Fruit fly (Drosophila melanogaster) whole organism, embryonic: Measurements from ENCODE around the gene pan.

Experiments
- B-H1 ChIP-seq: fragments of 200-800 bp; sonication (Bioruptor generic); IDR thresholded peaks from 3 replicates; pipeline ENCODE4 v1.3.6; 2022; ENCODE audit warnings: missing biosample characterization, missing genetic modification characterization
- Bdp1 ChIP-seq: fragments of 200-800 bp; sonication (Bioruptor generic); optimal IDR thresholded peaks from 3 replicates; lab custom pipeline; 2016; ENCODE audit warnings: missing biosample characterization, missing genetic modification characterization
- CG11247 ChIP-seq: fragments of 200-800 bp; sonication (Bioruptor generic); IDR thresholded peaks from 2 replicates; pipeline ENCODE4 v1.3.6; 2022; ENCODE audit warnings: missing biosample characterization, missing genetic modification characterization
- CG11504 ChIP-seq: fragments of 200-800 bp; sonication (Bioruptor generic); optimal IDR thresholded peaks from 3 replicates; lab custom pipeline; 2019; ENCODE audit warnings: missing biosample characterization, mild to moderate bottlenecking, missing genetic modification characterization, moderate library complexity
- CG13775 ChIP-seq: fragments of 200-800 bp; sonication (Bioruptor generic); optimal IDR thresholded peaks from 3 replicates; lab custom pipeline; 2017; ENCODE audit warnings: missing biosample characterization, mild to moderate bottlenecking, missing genetic modification characterization
- CG14667 ChIP-seq: fragments of 200-800 bp; sonication (Bioruptor generic); IDR thresholded peaks from 2 replicates; pipeline ENCODE4 v1.3.6; 2022; ENCODE audit warnings: missing biosample characterization, missing genetic modification characterization
- CG15514 ChIP-seq: fragments of 200-800 bp; sonication (Bioruptor generic); optimal IDR thresholded peaks from 3 replicates; lab custom pipeline; 2017; ENCODE audit warnings: missing biosample characterization, missing genetic modification characterization, mild to moderate bottlenecking, moderate library complexity, missing genetic modification reagents
- CG1603 ChIP-seq: fragments of 200-800 bp; sonication (Bioruptor generic); optimal IDR thresholded peaks from 2 replicates; lab custom pipeline; 2019; ENCODE audit warnings: missing biosample characterization, mild to moderate bottlenecking, missing genetic modification characterization, moderate library complexity
- CG16813 ChIP-seq: fragments of 200-800 bp; sonication (Bioruptor generic); IDR thresholded peaks from 3 replicates; pipeline ENCODE4 v1.3.6; 2022; ENCODE audit warnings: missing biosample characterization, missing genetic modification characterization; ENCODE audit not compliant: partially characterized antibody
- CG17802 ChIP-seq: fragments of 200-800 bp; sonication (Bioruptor generic); optimal IDR thresholded peaks from 2 replicates; lab custom pipeline; 2018; ENCODE audit warnings: missing biosample characterization, mild to moderate bottlenecking, missing genetic modification characterization, moderate library complexity
- CG2199 ChIP-seq: fragments of 200-800 bp; sonication (Bioruptor generic); IDR thresholded peaks from 3 replicates; pipeline ENCODE4 v1.3.6; 2022; ENCODE audit warnings: missing biosample characterization, missing genetic modification characterization
- CG30020 ChIP-seq: fragments of 200-800 bp; optimal IDR thresholded peaks from 2 replicates; lab custom pipeline; 2019; ENCODE audit warnings: missing biosample characterization, mild to moderate bottlenecking, missing genetic modification characterization, moderate library complexity
- CG31441 ChIP-seq: fragments of 200-800 bp; sonication (Bioruptor generic); IDR thresholded peaks from 2 replicates; pipeline ENCODE4 v1.3.6; 2022; ENCODE audit warnings: missing biosample characterization, missing genetic modification characterization
- CG3163 ChIP-seq: fragments of 200-800 bp; sonication (Bioruptor generic); optimal IDR thresholded peaks from 3 replicates; lab custom pipeline; 2016; ENCODE audit warnings: missing biosample characterization, missing genetic modification characterization
- CG42726 ChIP-seq: fragments of 200-800 bp; sonication (Bioruptor generic); IDR thresholded peaks from 2 replicates; pipeline ENCODE4 v1.3.6; 2022; ENCODE audit warnings: missing biosample characterization, missing genetic modification characterization; ENCODE audit not compliant: partially characterized antibody
- CG43689 ChIP-seq: fragments of 200-800 bp; sonication (Bioruptor generic); IDR thresholded peaks from 2 replicates; pipeline ENCODE4 v1.3.6; 2022; ENCODE audit warnings: missing biosample characterization, missing genetic modification characterization
- CG6254 ChIP-seq: fragments of 200-800 bp; sonication (Bioruptor generic); optimal IDR thresholded peaks from 3 replicates; lab custom pipeline; 2017; ENCODE audit warnings: mild to moderate bottlenecking, missing biosample characterization, missing genetic modification reagents, missing genetic modification characterization
- CG6689 ChIP-seq: fragments of 200-800 bp; sonication (Bioruptor generic); IDR thresholded peaks from 2 replicates; pipeline ENCODE4 v1.3.6; 2022; ENCODE audit warnings: missing biosample characterization, missing genetic modification characterization
- CG7745 ChIP-seq: fragments of 200-800 bp; sonication (Bioruptor generic); optimal IDR thresholded peaks from 2 replicates; lab custom pipeline; 2018; ENCODE audit warnings: missing biosample characterization, mild to moderate bottlenecking, missing genetic modification characterization, moderate library complexity
- CG7963 ChIP-seq: fragments of 200-800 bp; sonication (Bioruptor generic); IDR thresholded peaks from 3 replicates; pipeline ENCODE4 v1.3.6; 2022; ENCODE audit warnings: missing biosample characterization, missing genetic modification characterization; ENCODE audit not compliant: partially characterized antibody
- CG7987 ChIP-seq: fragments of 200-800 bp; sonication (Bioruptor generic); optimal IDR thresholded peaks from 2 replicates; lab custom pipeline; 2018; ENCODE audit warnings: missing biosample characterization, mild to moderate bottlenecking, missing genetic modification characterization, moderate library complexity
- CG9817 ChIP-seq: fragments of 200-800 bp; sonication (Bioruptor generic); optimal IDR thresholded peaks from 2 replicates; lab custom pipeline; 2018; ENCODE audit warnings: missing biosample characterization, mild to moderate bottlenecking, missing genetic modification characterization, moderate library complexity
- CrebB ChIP-seq: fragments of 200-800 bp; sonication (Bioruptor generic); optimal IDR thresholded peaks from 3 replicates; lab custom pipeline; 2018; ENCODE audit warnings: missing biosample characterization, mild to moderate bottlenecking, missing genetic modification characterization
- D19B ChIP-seq: fragments of 200-800 bp; sonication (Bioruptor generic); optimal IDR thresholded peaks from 2 replicates; lab custom pipeline; 2017; ENCODE audit warnings: missing biosample characterization, mild to moderate bottlenecking, missing genetic modification characterization
- Dref ChIP-seq: fragments of 200-800 bp; sonication (Bioruptor generic); IDR thresholded peaks from 2 replicates; pipeline ENCODE4 v1.3.6; 2022; ENCODE audit warnings: missing biosample characterization, missing genetic modification characterization
- Drgx ChIP-seq: fragments of 200-800 bp; sonication (Bioruptor generic); IDR thresholded peaks from 2 replicates; pipeline ENCODE4 v1.3.6; 2022; ENCODE audit warnings: missing biosample characterization, missing genetic modification characterization
- E2f1 ChIP-seq: fragments of 200-800 bp; sonication (Bioruptor generic); IDR thresholded peaks from 2 replicates; pipeline ENCODE4 v1.3.6; 2022; ENCODE audit warnings: missing biosample characterization, missing genetic modification characterization
- Eip74EF ChIP-seq, 2 experiments: fragments of 200-800 bp in 1 of 2; fragments of >200 bp in 1 of 2; sonication (Bioruptor generic) in 1 of 2; optimal IDR thresholded peaks; 2 replicates each; lab custom pipeline; 2017 to 2019; ENCODE audit warnings: missing biosample characterization in 2 of 2, missing genetic modification characterization in 2 of 2, mild to moderate bottlenecking in 1 of 2, moderate library complexity in 1 of 2
- NC2β ChIP-seq: fragments of 200-800 bp; sonication (Bioruptor generic); optimal IDR thresholded peaks from 2 replicates; lab custom pipeline; 2016; ENCODE audit warnings: missing biosample characterization, missing genetic modification characterization
- Neu2 ChIP-seq: fragments of 200-800 bp; sonication (Bioruptor generic); optimal IDR thresholded peaks from 3 replicates; lab custom pipeline; 2016; ENCODE audit warnings: missing biosample characterization, missing genetic modification characterization, borderline replicate concordance
- Nf-YA ChIP-seq: fragments of 200-800 bp; sonication (Bioruptor generic); IDR thresholded peaks from 2 replicates; pipeline ENCODE4 v1.3.6; 2022; ENCODE audit warnings: missing biosample characterization, missing genetic modification characterization
- Side ChIP-seq: fragments of 200-800 bp; sonication (Bioruptor generic); optimal IDR thresholded peaks from 2 replicates; lab custom pipeline; 2016; ENCODE audit warnings: missing biosample characterization, missing genetic modification characterization
- Sry-δ ChIP-seq: fragments of 200-800 bp; sonication (Bioruptor generic); optimal IDR thresholded peaks from 2 replicates; lab custom pipeline; 2016; ENCODE audit warnings: missing biosample characterization, missing genetic modification characterization
- YL-1 ChIP-seq: fragments of 200-800 bp; sonication (Bioruptor generic); optimal IDR thresholded peaks from 3 replicates; lab custom pipeline; 2017; ENCODE audit warnings: missing biosample characterization, mild to moderate bottlenecking, missing genetic modification characterization
- ase ChIP-seq: fragments of 200-800 bp; sonication (Bioruptor generic); IDR thresholded peaks from 3 replicates; pipeline ENCODE4 v1.3.6; 2022; ENCODE audit warnings: missing biosample characterization, missing genetic modification characterization
- fd102C ChIP-seq: fragments of 200-800 bp; sonication (Bioruptor generic); optimal IDR thresholded peaks from 2 replicates; lab custom pipeline; 2018; ENCODE audit warnings: missing biosample characterization, mild to moderate bottlenecking, missing genetic modification characterization, moderate library complexity
- fd64A ChIP-seq: fragments of 200-800 bp; sonication (Bioruptor generic); optimal IDR thresholded peaks from 3 replicates; lab custom pipeline; 2018; ENCODE audit warnings: missing biosample characterization, mild to moderate bottlenecking, missing genetic modification characterization
- fd96Cb ChIP-seq: fragments of 200-800 bp; sonication (Bioruptor generic); optimal IDR thresholded peaks from 2 replicates; lab custom pipeline; 2018; ENCODE audit warnings: missing biosample characterization, mild to moderate bottlenecking, missing genetic modification characterization, moderate library complexity
- fu2 ChIP-seq: fragments of 200-800 bp; sonication (Bioruptor generic); optimal IDR thresholded peaks from 2 replicates; lab custom pipeline; 2016; ENCODE audit warnings: missing biosample characterization, missing genetic modification characterization
- lbe ChIP-seq: fragments of 200-800 bp; sonication (Bioruptor generic); optimal IDR thresholded peaks from 2 replicates; lab custom pipeline; 2016; ENCODE audit warnings: missing biosample characterization, mild to moderate bottlenecking, missing genetic modification characterization
- nerfin-2 ChIP-seq: fragments of 200-800 bp; sonication (Bioruptor generic); IDR thresholded peaks from 2 replicates; pipeline ENCODE4 v1.3.6; 2022; ENCODE audit warnings: missing biosample characterization, missing genetic modification characterization; ENCODE audit not compliant: partially characterized antibody
- oc ChIP-seq: fragments of 200-800 bp; sonication (Bioruptor generic); optimal IDR thresholded peaks from 2 replicates; lab custom pipeline; 2018; ENCODE audit warnings: missing biosample characterization, mild to moderate bottlenecking, missing genetic modification characterization, moderate library complexity
- pb ChIP-seq: fragments of 200-800 bp; sonication (Bioruptor generic); optimal IDR thresholded peaks from 3 replicates; lab custom pipeline; 2016; ENCODE audit warnings: missing biosample characterization, missing genetic modification characterization
- pita ChIP-seq: fragments of 200-800 bp; sonication (Bioruptor generic); optimal IDR thresholded peaks from 2 replicates; lab custom pipeline; 2017; ENCODE audit warnings: missing biosample characterization, mild to moderate bottlenecking, missing genetic modification characterization
- row ChIP-seq: fragments of 200-800 bp; sonication (Bioruptor generic); IDR thresholded peaks from 3 replicates; pipeline ENCODE4 v1.3.6; 2022; ENCODE audit warnings: missing biosample characterization, missing genetic modification characterization
- wor ChIP-seq: fragments of 200-800 bp; sonication (Bioruptor generic); IDR thresholded peaks from 2 replicates; pipeline ENCODE4 v1.3.6; 2022; ENCODE audit warnings: missing biosample characterization, missing genetic modification characterization
- zen ChIP-seq: fragments of 200-800 bp; sonication (Bioruptor generic); optimal IDR thresholded peaks from 3 replicates; lab custom pipeline; 2018; ENCODE audit warnings: missing biosample characterization, mild to moderate bottlenecking, missing genetic modification characterization, moderate library complexity
- zfh2 ChIP-seq: fragments of 200-800 bp; sonication (Bioruptor generic); optimal IDR thresholded peaks from 2 replicates; lab custom pipeline; 2016; ENCODE audit warnings: missing biosample characterization, missing genetic modification characterization

Gene pan

DNA sequence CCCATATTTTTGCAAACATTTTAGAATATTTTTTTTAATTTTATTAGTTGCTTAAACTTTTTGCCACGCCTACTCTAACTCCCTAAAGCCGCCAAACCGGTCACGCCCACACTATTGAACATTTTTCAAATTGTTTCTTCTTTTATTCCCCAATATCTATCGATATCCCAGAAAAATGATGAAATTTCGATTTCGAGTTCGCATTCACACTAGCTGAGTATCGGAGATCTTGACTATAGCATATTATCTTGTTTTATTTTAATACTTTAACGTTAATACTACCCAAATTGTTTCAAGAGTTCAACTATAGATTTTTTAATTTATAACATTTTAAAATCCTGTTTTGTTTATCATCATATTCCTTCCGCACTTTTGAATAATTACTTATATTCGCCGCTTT, 26.8 kb upstream of the pan start (continued):
- TF ChIP-seq CG16813 (GFP tag; lab: Robert Waterston, UW) (peak; percentile 27; the same call in 1 of the 3 replicates), fu2 (GFP tag; lab: Kevin White, UChicago) (no peak), CG30020 (tag; lab: Kevin White, UChicago) (peak; percentile 77), B-H1 (GFP tag; lab: Robert Waterston, UW) (no peak), CG11504 (tag; lab: Kevin White, UChicago) (no peak), CG6254 (GFP tag; lab: Kevin White, UChicago) (no peak), CG3163 (GFP tag; lab: Kevin White, UChicago) (no peak), CG7745 (tag; lab: Kevin White, UChicago) (no peak), CG9817 (no peak), nerfin-2 (GFP tag; lab: Robert Waterston, UW) (no peak), pb (GFP tag; lab: Kevin White, UChicago) (no peak), fd96Cb (no peak), CG17802 (tag; lab: Kevin White, UChicago) (peak; percentile 65), E2f1 (GFP tag; lab: Robert Waterston, UW) (no peak), D19B (no peak), CG6689 (GFP tag; lab: Robert Waterston, UW) (no peak), CG13775 (GFP tag; lab: Kevin White, UChicago) (no peak), zfh2 (GFP tag; lab: Kevin White, UChicago) (no peak)

DNA sequence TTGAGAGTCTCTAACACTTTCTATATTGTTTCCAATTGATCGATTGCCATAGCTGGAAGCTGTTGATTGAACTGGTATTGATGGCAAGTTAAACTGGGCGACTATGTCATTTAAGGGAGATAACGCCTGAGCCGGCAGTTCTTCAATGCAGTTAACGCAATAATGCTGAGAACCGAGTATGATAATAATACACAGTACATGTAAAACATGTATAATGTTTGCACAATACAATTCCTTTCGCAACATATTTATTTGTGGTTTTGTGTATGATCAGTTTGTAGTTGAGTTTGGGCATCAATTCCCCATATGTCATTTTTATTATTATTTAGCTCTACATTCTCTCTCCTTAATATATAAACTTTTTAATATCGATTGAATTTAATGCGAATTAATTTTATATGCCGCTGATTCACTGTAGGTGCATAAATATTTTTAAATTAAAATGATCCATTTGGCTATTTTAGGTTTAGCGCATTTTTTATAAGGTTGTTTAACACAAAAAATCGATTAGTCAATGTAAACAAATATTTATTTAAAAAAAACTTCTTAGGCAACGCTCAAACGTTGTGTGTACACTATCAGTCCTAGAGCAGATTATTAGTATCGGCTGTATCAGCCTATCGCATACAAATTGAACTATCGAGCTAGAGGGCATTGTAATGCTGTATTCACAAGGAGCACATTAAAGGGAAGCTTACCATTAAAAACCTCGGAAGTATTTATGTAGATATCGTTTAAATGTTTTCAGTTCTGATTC, 25.8 kb upstream of the pan start, which contains the start of gene PlexB:
PlexB (minus strand) TSS at position 600 of the 757 bp plus-strand sequence.
- TF ChIP-seq wor (GFP tag; lab: Robert Waterston, UW) (no peak), CG1603 (tag; lab: Kevin White, UChicago) (peak; percentile 98), B-H1 (GFP tag; lab: Robert Waterston, UW) (0 out of 3 replicates have a peak, but pooled peaks have one; percentile 11), YL-1 (GFP tag; lab: Kevin White, UChicago) (peak; percentile 42), Dref (GFP tag; lab: Robert Waterston, UW) (no peak; the same call in 1 of the 2 replicates), CG7987 (no peak), Drgx (GFP tag; lab: Robert Waterston, UW) (no peak), fd102C (GFP tag; lab: Kevin White, UChicago) (peak; percentile 19), Eip74EF (GFP tag; optimal IDR thresholded peaks at IDR 0.05; lab: Kevin White, UChicago) (peak in 1 of 2 experiments; percentile 29), ase (no peak), CG42726 (GFP tag; lab: Robert Waterston, UW) (peak; percentile 97; the same call in 1 of the 2 replicates), fd64A (GFP tag; lab: Kevin White, UChicago) (no peak), CG31441 (GFP tag; lab: Robert Waterston, UW) (peak; percentile 7; the same call in 1 of the 2 replicates), CG14667 (no peak), row (peak; percentile 94), oc (no peak), CG2199 (GFP tag; lab: Robert Waterston, UW) (peak; percentile 88), CG15514 (GFP tag; lab: Kevin White, UChicago) (peak; percentile 67), CrebB (no peak), Bdp1 (GFP tag; lab: Kevin White, UChicago) (no peak), zen (peak; percentile 54), NC2β (peak; percentile 36), CG11247 (GFP tag; lab: Robert Waterston, UW) (no peak), CG43689 (GFP tag; lab: Robert Waterston, UW) (no peak), lbe (GFP tag; lab: Kevin White, UChicago) (no peak), Side (GFP tag; lab: Kevin White, UChicago) (no peak), Nf-YA (GFP tag; lab: Robert Waterston, UW) (no peak), Neu2 (GFP tag; lab: Kevin White, UChicago) (no peak), Sry-δ (GFP tag; lab: Kevin White, UChicago) (peak; percentile 92), CG9817 (no peak), pita (no peak), CG7963 (GFP tag; lab: Robert Waterston, UW) (peak; percentile 83)
